Fruit fly (Drosophila melanogaster): ENCODE data around the gene Prtl99C.

DNA sequence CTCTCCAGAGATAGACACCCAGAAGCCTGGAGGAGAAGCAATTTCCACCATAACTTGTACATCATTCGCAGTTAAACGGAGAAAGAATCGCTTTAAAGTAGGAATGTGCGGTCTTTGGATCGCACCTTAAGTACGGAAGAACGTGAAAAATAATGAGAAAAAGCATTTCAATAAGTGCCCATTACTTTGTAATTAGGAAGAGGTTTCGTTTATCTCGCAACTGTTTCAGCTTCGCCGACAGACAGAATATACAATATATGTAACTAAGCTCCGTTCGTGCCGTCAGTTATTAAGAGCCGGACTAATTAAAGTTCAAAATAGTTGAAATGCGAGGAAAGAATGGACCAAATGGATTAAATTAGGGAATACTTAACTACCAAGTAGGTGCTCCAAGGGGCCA, 18.1 kb upstream of the Prtl99C start, which contains the start of gene CG7829:
- no peak for TF ChIP-seq CG8478 (optimal IDR thresholded peaks at IDR 0.05)
- no peak for TF ChIP-seq CTCF (optimal IDR thresholded peaks at IDR 0.05)

Measured in S2 (cell line).